Fruit fly (Drosophila melanogaster) whole organism, prepupa: ENCODE results near the gene Son.

Experiments used
- Lpt ChIP-seq: fragments of 200-800 bp; sonication (Bioruptor generic); optimal IDR thresholded peaks from 3 replicates; lab custom pipeline; 2016; ENCODE audit warnings: missing biosample characterization, missing genetic modification characterization
- svp ChIP-seq: fragments of 200-800 bp; sonication (Bioruptor generic); peaks from one replicate; lab custom pipeline; 2016; ENCODE audit warnings: missing biosample characterization, missing genetic modification characterization

dm6 chr3R:9581973-9582372, 4.1 kb downstream of the Son start:
- TF ChIP-seq Lpt (GFP tag; lab: Kevin White, UChicago) (no peak), svp (GFP tag; lab: Kevin White, UChicago) (no peak)
